Worm (Caenorhabditis elegans) whole organism, mixed stage, embryonic: ENCODE results near the gene F36F12.7.

Source experiments
- ceh-39 ChIP-seq: fragments of 150-350 bp; optimal IDR thresholded peaks from 2 replicates; lab custom pipeline; 2014; ENCODE audit warnings: missing biosample characterization, missing genetic modification characterization
- elt-1 ChIP-seq: sonication (generic microtip); optimal IDR thresholded peaks from 2 replicates; lab custom pipeline; 2017; ENCODE audit warnings: missing genetic modification characterization, mild to moderate bottlenecking, missing compliant biosample characterization, antibody characterized with exemption, moderate library complexity, borderline replicate concordance; ENCODE audit not compliant: insufficient read depth
- elt-3 ChIP-seq: fragments of 150-350 bp; optimal IDR thresholded peaks from 2 replicates; lab custom pipeline; 2014; ENCODE audit warnings: missing biosample characterization, missing genetic modification characterization
- lin-32 ChIP-seq: fragments of 200-800 bp; sonication (Bioruptor generic); optimal IDR thresholded peaks from 2 replicates; lab custom pipeline; 2018; ENCODE audit warnings: mild to moderate bottlenecking, missing genetic modification characterization, missing compliant biosample characterization
- nhr-12 ChIP-seq: fragments of 150-350 bp; optimal IDR thresholded peaks from 2 replicates; lab custom pipeline; 2014; ENCODE audit warnings: missing biosample characterization, missing genetic modification characterization
- nhr-28 ChIP-seq: fragments of 150-350 bp; optimal IDR thresholded peaks from 2 replicates; lab custom pipeline; 2014; ENCODE audit warnings: missing biosample characterization, missing genetic modification characterization
- snpc-4 ChIP-seq: fragments of 150-350 bp; optimal IDR thresholded peaks from 2 replicates; lab custom pipeline; 2014; ENCODE audit warnings: missing biosample characterization, missing genetic modification characterization
- sptf-1 ChIP-seq: sonication (generic microtip); optimal IDR thresholded peaks from 2 replicates; lab custom pipeline; 2017; ENCODE audit warnings: mild to moderate bottlenecking, missing genetic modification characterization, moderate library complexity, missing compliant biosample characterization
- unc-39 ChIP-seq: fragments of 150-350 bp; optimal IDR thresholded peaks from 2 replicates; lab custom pipeline; 2014; ENCODE audit warnings: missing biosample characterization, missing genetic modification characterization
- zip-8 ChIP-seq: fragments of 150-350 bp; optimal IDR thresholded peaks from 2 replicates; lab custom pipeline; 2014; ENCODE audit warnings: missing biosample characterization, missing genetic modification characterization

DNA sequence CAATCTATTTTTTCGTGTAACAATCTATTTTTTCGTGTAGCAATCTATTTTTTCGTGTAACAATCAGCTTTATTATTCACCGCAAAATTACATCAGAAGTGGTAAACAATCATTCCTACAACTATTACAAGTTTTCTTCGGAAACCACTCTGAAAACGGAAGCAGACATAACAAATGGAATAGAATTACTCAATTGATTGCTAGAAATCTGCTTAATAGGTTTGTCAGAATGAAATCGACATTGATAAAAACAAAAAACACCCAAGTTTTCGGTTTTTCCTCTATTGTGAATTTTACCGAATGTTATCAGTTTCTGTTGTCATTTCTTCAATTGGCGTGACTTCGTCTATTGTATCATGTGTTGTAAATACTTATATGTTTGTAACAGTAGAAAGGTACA lies 47.7 kb downstream of the F36F12.7 start, which contains the start of gene srbc-20:
- TF ChIP-seq nhr-28 (tag; lab: Kevin White, UChicago): no peak
- TF ChIP-seq sptf-1 (tag; lab: Kevin White, UChicago): no peak
- TF ChIP-seq ceh-39 (tag; lab: Kevin White, UChicago): no peak
- TF ChIP-seq unc-39 (tag; lab: Kevin White, UChicago): no peak
- TF ChIP-seq nhr-12 (tag; lab: Kevin White, UChicago): no peak
- no peak for TF ChIP-seq snpc-4 (tag; lab: Kevin White, UChicago)
- TF ChIP-seq elt-3 (tag; lab: Kevin White, UChicago): no peak
- no peak for TF ChIP-seq zip-8 (tag; lab: Kevin White, UChicago)
- TF ChIP-seq lin-32 (GFP tag; lab: Kevin White, UChicago): no peak
- no peak for TF ChIP-seq elt-1 (tag; lab: Kevin White, UChicago)
